Worm (Caenorhabditis elegans) whole organism, early embryonic: Measurements from ENCODE around the gene R07E5.4.

Experiments used
- F13C5.2 ChIP-seq: sonication (generic microtip); optimal IDR thresholded peaks from 2 replicates; lab custom pipeline; 2017; ENCODE audit warnings: mild to moderate bottlenecking, missing genetic modification characterization, inconsistent platforms, missing compliant biosample characterization
- ama-1 ChIP-seq: fragments of 150-350 bp; optimal IDR thresholded peaks from 2 replicates; lab custom pipeline; 2014
- ceh-36 ChIP-seq: sonication (generic microtip); optimal IDR thresholded peaks from 2 replicates; lab custom pipeline; 2016; ENCODE audit warnings: missing genetic modification characterization, inconsistent platforms, missing compliant biosample characterization
- ets-7 ChIP-seq: sonication (generic microtip); optimal IDR thresholded peaks from 2 replicates; lab custom pipeline; 2016; ENCODE audit warnings: missing genotype, missing genetic modification characterization, missing compliant biosample characterization
- flt-1 ChIP-seq: fragments of 200-800 bp; sonication (Bioruptor generic); IDR thresholded peaks from 2 replicates; pipeline ENCODE4 v1.3.6; 2022; ENCODE audit warnings: missing genetic modification characterization, missing compliant biosample characterization
- hmg-4 ChIP-seq: fragments of 200-800 bp; sonication (Bioruptor generic); optimal IDR thresholded peaks from 2 replicates; lab custom pipeline; 2018; ENCODE audit warnings: mild to moderate bottlenecking, missing genetic modification characterization, missing compliant biosample characterization
- hnd-1 ChIP-seq: sonication (generic microtip); optimal IDR thresholded peaks from 2 replicates; lab custom pipeline; 2016; ENCODE audit warnings: missing genetic modification characterization, missing compliant biosample characterization
- sea-1 ChIP-seq: fragments of 200-800 bp; sonication (Bioruptor generic); conservative IDR thresholded peaks from 2 replicates; pipeline ENCODE4 v1.3.6; 2022; ENCODE audit warnings: missing genetic modification characterization, missing compliant biosample characterization

DNA sequence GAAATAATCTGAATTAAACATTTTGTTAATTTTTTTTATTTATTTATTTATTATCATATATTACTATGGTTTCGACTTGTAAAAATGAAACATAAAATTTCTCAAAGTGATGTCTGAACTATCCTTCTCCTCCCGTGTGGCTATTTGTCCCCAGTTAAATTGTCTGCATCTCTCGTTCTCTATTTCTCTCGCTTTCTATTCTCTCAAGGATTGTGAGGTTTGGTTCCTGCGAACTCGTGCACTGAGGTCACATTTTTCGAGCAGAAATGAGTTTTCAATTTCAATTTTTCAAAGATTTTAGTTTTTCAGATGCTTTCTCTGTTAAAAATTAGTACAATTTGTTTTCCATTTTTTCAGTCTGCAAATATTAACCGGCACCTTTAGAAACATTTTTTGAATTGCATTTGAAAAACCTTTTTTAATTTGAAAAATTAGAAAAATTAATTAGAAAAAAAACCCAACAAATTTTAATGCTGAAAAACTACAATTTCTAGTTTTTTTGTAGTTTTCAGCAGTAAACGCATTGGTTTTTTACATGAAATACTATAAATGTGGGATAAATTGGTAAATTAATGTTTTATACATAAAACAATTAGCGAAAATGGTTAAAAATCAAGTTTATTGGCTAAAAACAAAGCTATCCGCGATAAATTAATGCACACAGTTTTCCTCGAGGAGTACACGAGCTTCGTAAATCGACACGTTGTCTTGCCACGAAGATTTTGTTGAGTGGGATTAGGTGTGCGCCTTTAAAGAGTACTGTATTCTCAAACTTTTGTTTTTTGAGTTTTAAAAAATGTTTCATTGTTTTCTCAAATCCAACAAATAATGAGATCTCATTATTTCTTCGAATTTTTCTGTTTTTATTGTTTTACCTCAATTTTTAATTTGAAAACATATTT is 17.8 kb downstream of the R07E5.4 start:
- TF ChIP-seq ceh-36 (tag; lab: Kevin White, UChicago) = no peak
- TF ChIP-seq hmg-4 (GFP tag; lab: Kevin White, UChicago) = no peak
- no peak for TF ChIP-seq ets-7
- TF ChIP-seq hnd-1 = no peak
- no peak for TF ChIP-seq sea-1
- TF ChIP-seq ama-1 (lab: Kevin White, UChicago) = no peak
- TF ChIP-seq flt-1 (GFP tag; lab: Robert Waterston, UW) = no peak
- no peak for TF ChIP-seq F13C5.2 (tag; lab: Kevin White, UChicago)
